Fruit fly (Drosophila melanogaster): Measurements from ENCODE around the gene alphaTub84B.

DNA sequence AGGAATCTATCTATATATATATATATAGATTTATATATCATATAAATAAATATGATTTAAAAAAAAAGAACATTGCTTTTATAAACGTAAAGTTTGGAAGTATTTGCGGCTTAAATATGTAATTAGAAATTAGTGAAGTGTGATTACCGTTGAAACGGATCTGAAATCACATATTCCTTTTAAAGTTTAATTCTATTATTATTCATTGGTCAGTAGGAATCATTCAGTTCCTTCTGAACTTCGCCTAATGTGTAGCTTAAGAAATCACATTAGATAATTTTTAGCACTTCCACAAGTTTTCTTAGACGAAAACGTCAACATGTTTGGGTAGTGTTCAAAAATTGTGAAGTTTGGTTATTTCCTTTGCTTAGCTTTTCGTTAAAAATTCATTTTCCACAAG is 25.9 kb upstream of the alphaTub84B start, which contains the start of gene djl:
- TF ChIP-seq CG11617 (GFP tag; optimal IDR thresholded peaks at IDR 0.05) (no peak), pad (GFP tag; optimal IDR thresholded peaks at IDR 0.05) (no peak), tj (GFP tag; optimal IDR thresholded peaks at IDR 0.05) (no peak), Mnt (GFP tag; optimal IDR thresholded peaks at IDR 0.05) (no peak), bab1 (GFP tag; optimal IDR thresholded peaks at IDR 0.05) (no peak), Crg-1 (GFP tag; optimal IDR thresholded peaks at IDR 0.05) (no peak), CG12768 (GFP tag; optimal IDR thresholded peaks at IDR 0.05) (no peak), toe (GFP tag; optimal IDR thresholded peaks at IDR 0.05) (no peak), kay (GFP tag; ENCODE audit: borderline replicate concordance) (no peak), CG5204 (GFP tag; optimal IDR thresholded peaks at IDR 0.05) (no peak), CG7045 (GFP tag; optimal IDR thresholded peaks at IDR 0.05) (no peak), ovo (GFP tag; optimal IDR thresholded peaks at IDR 0.05) (no peak), CG1620 (GFP tag; optimal IDR thresholded peaks at IDR 0.05) (no peak), CG14711 (tag; optimal IDR thresholded peaks at IDR 0.05) (no peak)
